Worm (Caenorhabditis elegans): ENCODE measurements around the gene sir-2.2.
A peak's percentile ranks its signal among the peaks of the same experiment; 100 is the strongest.

sir-2.2 gene

DNA sequence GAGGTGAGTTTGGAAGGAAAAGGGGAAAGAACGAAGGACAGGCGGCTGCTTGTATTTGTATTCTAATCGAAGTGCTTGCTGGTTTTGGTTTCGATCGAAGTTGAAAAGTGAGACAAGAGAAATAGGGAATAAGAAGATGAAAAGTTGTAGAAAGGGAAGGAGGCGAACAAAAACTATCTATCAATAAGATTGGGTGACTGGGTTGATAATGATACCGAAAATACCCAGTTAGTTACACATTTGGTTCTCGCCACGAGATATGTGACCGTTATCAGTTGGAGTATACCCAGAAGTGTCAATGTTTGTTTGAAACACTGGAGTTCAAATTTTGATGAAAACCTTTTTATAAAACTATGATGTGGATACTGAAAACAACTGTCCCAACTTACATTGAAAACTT lies 40.4 kb downstream of the sir-2.2 start:
- no peak for TF ChIP-seq ces-1 (GFP tag; optimal IDR thresholded peaks at IDR 0.05)
- TF ChIP-seq mdt-29 (GFP tag; IDR thresholded peaks at IDR 0.05), result no peak
- TF ChIP-seq jun-1 (tag; optimal IDR thresholded peaks at IDR 0.05), result no peak
- no peak for TF ChIP-seq zfp-3 (GFP tag; conservative IDR thresholded peaks at IDR 0.05)
- TF ChIP-seq nhr-28 (tag; optimal IDR thresholded peaks at IDR 0.05), result peak; percentile 93
- TF ChIP-seq nhr-48 (tag; optimal IDR thresholded peaks at IDR 0.05), result peak; percentile 57
- TF ChIP-seq Y75B8A.6 (GFP tag; IDR thresholded peaks at IDR 0.05), result no peak
- TF ChIP-seq nhr-77 (tag; optimal IDR thresholded peaks at IDR 0.05), result peak; percentile 66
- TF ChIP-seq daf-12 (tag; optimal IDR thresholded peaks at IDR 0.05), result no peak
- TF ChIP-seq nhr-10 (tag; optimal IDR thresholded peaks at IDR 0.05), result no peak
- TF ChIP-seq hlh-11 (tag; optimal IDR thresholded peaks at IDR 0.05), result peak; percentile 79
- no peak for TF ChIP-seq egl-43 (GFP tag; IDR thresholded peaks at IDR 0.05)
- no peak for TF ChIP-seq T20F7.1 (GFP tag; optimal IDR thresholded peaks at IDR 0.05)
- TF ChIP-seq pqm-1 (tag; optimal IDR thresholded peaks at IDR 0.05), result peak; percentile 83
- no peak for TF ChIP-seq spr-3 (GFP tag; optimal IDR thresholded peaks at IDR 0.05)
- TF ChIP-seq nhr-11 (tag; optimal IDR thresholded peaks at IDR 0.05), result no peak
- peak in 1 of 2 experiments; percentile 63 for TF ChIP-seq mdl-1 (tag; optimal IDR thresholded peaks at IDR 0.05)
- no peak for TF ChIP-seq T26A8.4 (GFP tag; IDR thresholded peaks at IDR 0.05)
- TF ChIP-seq Y5F2A.4 (GFP tag; optimal IDR thresholded peaks at IDR 0.05), result no peak
- TF ChIP-seq ceh-32 (tag; optimal IDR thresholded peaks at IDR 0.05; ENCODE audit: poor library complexity), result no peak
- TF ChIP-seq dpl-1 (GFP tag; optimal IDR thresholded peaks at IDR 0.05), result no peak
- no peak for TF ChIP-seq spr-1 (tag; optimal IDR thresholded peaks at IDR 0.05)
- no peak for TF ChIP-seq madf-9 (GFP tag; conservative IDR thresholded peaks at IDR 0.05)
- TF ChIP-seq ZK337.2 (GFP tag; IDR thresholded peaks at IDR 0.05), result no peak
- peak; percentile 66 for TF ChIP-seq hlh-30 (tag; optimal IDR thresholded peaks at IDR 0.05; ENCODE audit: insufficient read depth)
- TF ChIP-seq dmd-6 (GFP tag; IDR thresholded peaks at IDR 0.05), result peak; percentile 93
- TF ChIP-seq set-16 (GFP tag; IDR thresholded peaks at IDR 0.05), result no peak
- peak; percentile 75 for TF ChIP-seq mxl-3 (GFP tag; optimal IDR thresholded peaks at IDR 0.05)
- TF ChIP-seq arid-1 (GFP tag; conservative IDR thresholded peaks at IDR 0.05), result no peak
- TF ChIP-seq zag-1 (tag; optimal IDR thresholded peaks at IDR 0.05), result no peak
- TF ChIP-seq vab-7 (GFP tag; IDR thresholded peaks at IDR 0.05), result no peak
- TF ChIP-seq ZK546.5 (tag; optimal IDR thresholded peaks at IDR 0.05), result no peak
- TF ChIP-seq mep-1 (tag; optimal IDR thresholded peaks at IDR 0.05), result peak; percentile 28
- TF ChIP-seq dve-1 (tag; optimal IDR thresholded peaks at IDR 0.05; ENCODE audit: insufficient read depth), result peak; percentile 73
- TF ChIP-seq nhr-25 (tag; optimal IDR thresholded peaks at IDR 0.05; ENCODE audit: borderline replicate concordance, insufficient read depth), result no peak
- peak; percentile 89 for TF ChIP-seq aha-1 (tag)
- no peak for TF ChIP-seq D1046.2 (GFP tag; IDR thresholded peaks at IDR 0.05)
- TF ChIP-seq gei-8 (GFP tag; optimal IDR thresholded peaks at IDR 0.05), result no peak
- no peak for TF ChIP-seq lin-29 (GFP tag; IDR thresholded peaks at IDR 0.05)
- TF ChIP-seq daf-16 (GFP tag; optimal IDR thresholded peaks at IDR 0.05), result no peak
- peak; percentile 92 for TF ChIP-seq daf-16 (tag; optimal IDR thresholded peaks at IDR 0.05)
- no peak for TF ChIP-seq aly-2 (tag; optimal IDR thresholded peaks at IDR 0.05)

DNA sequence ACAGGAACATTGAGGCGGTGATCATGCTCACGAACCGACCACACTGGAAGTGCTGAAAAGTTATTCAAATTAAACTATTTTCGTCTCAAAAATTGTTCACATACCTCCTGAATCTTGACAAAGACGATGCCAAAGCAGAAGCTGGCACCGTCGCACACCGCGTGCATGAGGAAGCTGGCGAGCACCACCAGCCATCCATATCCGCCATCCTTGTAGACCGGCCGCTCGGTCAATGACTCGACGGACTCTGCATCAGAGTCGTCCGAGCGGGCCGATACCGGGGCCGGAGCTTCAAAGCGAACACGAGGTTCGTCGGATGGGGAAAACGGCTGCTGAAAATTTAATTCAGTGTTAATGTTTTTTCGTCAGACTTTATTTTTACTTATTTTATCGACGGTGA lies 48.3 kb downstream of the sir-2.2 start:
- TF ChIP-seq dve-1 (tag; optimal IDR thresholded peaks at IDR 0.05; ENCODE audit: insufficient read depth) (no peak), D1046.2 (GFP tag; IDR thresholded peaks at IDR 0.05) (0 out of 2 replicates have a peak, but pooled peaks have one; percentile 37), dmd-8 (GFP tag; IDR thresholded peaks at IDR 0.05) (0 out of 2 replicates have a peak, but pooled peaks have one; percentile 29), ama-1 (optimal IDR thresholded peaks at IDR 0.05) (no peak), ztf-11 (tag; optimal IDR thresholded peaks at IDR 0.05) (no peak), nhr-42 (GFP tag; IDR thresholded peaks at IDR 0.05) (no peak), set-16 (GFP tag; IDR thresholded peaks at IDR 0.05) (peak; percentile 85), egl-27 (tag; optimal IDR thresholded peaks at IDR 0.05) (no peak), daf-19 (GFP tag; conservative IDR thresholded peaks at IDR 0.05) (no peak), ceh-44 (GFP tag; IDR thresholded peaks at IDR 0.05) (no peak), lin-39 (tag; optimal IDR thresholded peaks at IDR 0.05) (no peak), zip-11 (GFP tag; IDR thresholded peaks at IDR 0.05) (no peak), php-3 (GFP tag; IDR thresholded peaks at IDR 0.05) (no peak), spr-3 (GFP tag; optimal IDR thresholded peaks at IDR 0.05) (no peak), T26A8.4 (GFP tag; IDR thresholded peaks at IDR 0.05) (no peak), ceh-20 (GFP tag; IDR thresholded peaks at IDR 0.05) (0 out of 2 replicates have a peak, but pooled peaks have one; percentile 18), zfp-3 (GFP tag; conservative IDR thresholded peaks at IDR 0.05) (no peak)
